Fruit fly (Drosophila melanogaster) whole organism, adult: ENCODE data around the gene Nfs1.

Source experiments
- CG11617 ChIP-seq: fragments of 200-800 bp; sonication (Bioruptor generic); optimal IDR thresholded peaks from 2 replicates; lab custom pipeline; 2017; ENCODE audit warnings: mild to moderate bottlenecking, missing biosample characterization, missing genetic modification reagents, missing genetic modification characterization
- CG12768 ChIP-seq: fragments of 200-800 bp; sonication (Bioruptor generic); optimal IDR thresholded peaks from 2 replicates; lab custom pipeline; 2017; ENCODE audit warnings: missing biosample characterization, missing genetic modification characterization, mild to moderate bottlenecking, moderate library complexity, missing genetic modification reagents
- CG1620 ChIP-seq: fragments of 200-800 bp; sonication (Bioruptor generic); optimal IDR thresholded peaks from 2 replicates; lab custom pipeline; 2016; ENCODE audit warnings: missing biosample characterization, missing genetic modification characterization
- CG33017 ChIP-seq: fragments of 200-800 bp; sonication (Bioruptor generic); optimal IDR thresholded peaks from 2 replicates; lab custom pipeline; 2018; ENCODE audit warnings: missing biosample characterization, mild to moderate bottlenecking, missing genetic modification characterization, moderate library complexity
- CG5204 ChIP-seq: fragments of 200-800 bp; sonication (Bioruptor generic); optimal IDR thresholded peaks from 2 replicates; lab custom pipeline; 2016; ENCODE audit warnings: missing biosample characterization, missing genetic modification characterization
- CG7045 ChIP-seq: fragments of 200-800 bp; sonication (Bioruptor generic); optimal IDR thresholded peaks from 2 replicates; lab custom pipeline; 2017; ENCODE audit warnings: missing biosample characterization, mild to moderate bottlenecking, missing genetic modification characterization
- cnc ChIP-seq, 2 experiments: fragments of >200 bp; optimal IDR thresholded peaks; 2 replicates each; lab custom pipeline; 2017
- pad ChIP-seq: fragments of 200-800 bp; sonication (Bioruptor generic); optimal IDR thresholded peaks from 3 replicates; lab custom pipeline; 2017; ENCODE audit warnings: missing biosample characterization, missing genetic modification characterization, mild to moderate bottlenecking, moderate library complexity, missing genetic modification reagents

DNA sequence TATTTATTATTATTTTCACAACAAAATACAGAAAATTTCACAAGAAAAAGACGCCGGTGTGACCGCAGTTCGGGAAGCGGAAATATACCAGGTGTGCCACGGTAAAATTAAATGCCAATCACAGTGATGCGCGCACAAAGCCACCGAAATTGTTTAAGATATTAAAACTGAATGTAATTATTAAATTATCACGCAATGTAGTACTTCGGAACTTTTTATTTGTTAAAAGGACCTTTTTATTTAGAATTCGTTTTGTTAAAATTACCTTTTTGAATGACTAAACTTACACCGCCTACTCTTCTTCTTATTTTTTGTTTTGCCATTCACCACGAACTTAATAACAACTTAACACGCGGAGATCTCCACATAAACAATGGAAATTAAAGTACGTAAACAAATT is 11.5 kb upstream of the Nfs1 start, which contains the start of the genes CG6686 and CG34163:
- no peak for TF ChIP-seq CG5204 (GFP tag; lab: Kevin White, UChicago)
- TF ChIP-seq CG12768 = no peak
- TF ChIP-seq pad (GFP tag; lab: Kevin White, UChicago) = no peak
- no peak for TF ChIP-seq cnc (optimal IDR thresholded peaks at IDR 0.05; lab: Kevin White, UChicago)
- no peak for TF ChIP-seq CG7045 (GFP tag; lab: Kevin White, UChicago)
- peak; percentile 64 for TF ChIP-seq CG1620 (GFP tag; lab: Kevin White, UChicago)
- TF ChIP-seq CG11617 (GFP tag; lab: Kevin White, UChicago) = peak; percentile 66
- TF ChIP-seq CG33017 (tag; lab: Kevin White, UChicago) = no peak
